Fruit fly (Drosophila melanogaster): Measurements from ENCODE around the gene Rubicon.

The Rubicon gene

DNA sequence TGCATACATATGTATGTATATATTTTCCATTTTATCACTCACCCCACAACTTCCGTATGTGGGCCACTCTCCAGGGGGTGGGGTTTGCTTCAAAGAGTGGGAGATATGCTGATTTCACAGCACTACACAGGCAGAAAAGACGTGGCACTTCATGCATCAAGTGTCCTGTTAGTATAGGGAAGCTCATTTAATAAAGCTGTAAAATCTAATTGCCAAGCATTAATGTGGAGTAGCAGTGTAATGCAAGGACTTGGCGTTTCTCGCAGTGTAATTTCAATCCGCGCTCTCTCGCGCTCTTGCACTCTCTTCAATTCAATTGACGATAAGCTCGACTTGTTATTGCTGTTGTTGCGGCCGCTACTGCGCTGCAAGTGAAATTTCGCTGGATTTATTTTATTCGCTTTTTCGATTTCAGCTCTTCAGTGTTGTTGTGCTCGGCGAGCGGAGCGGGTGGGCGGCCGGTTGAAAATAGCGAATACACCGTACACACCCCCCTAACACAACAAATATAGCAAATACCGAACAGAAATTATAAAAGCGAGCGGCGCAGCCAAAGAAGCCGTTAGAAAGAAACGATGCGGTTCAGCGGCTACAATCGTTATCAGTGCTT lies 32.5 kb downstream of the Rubicon start, which contains the start of gene Hexo2 (continued):
- TF ChIP-seq Jarid2 (GFP tag; optimal IDR thresholded peaks at IDR 0.05) = peak; percentile 57
- TF ChIP-seq Usf (GFP tag; optimal IDR thresholded peaks at IDR 0.05) = peak; percentile 63
- peak; percentile 34 for TF ChIP-seq bigmax (GFP tag; optimal IDR thresholded peaks at IDR 0.05)
- peak; percentile 95 for TF ChIP-seq CG1647 (GFP tag; optimal IDR thresholded peaks at IDR 0.05)
- TF ChIP-seq pzg (GFP tag; optimal IDR thresholded peaks at IDR 0.05) = peak; percentile 9
- peak; percentile 78 for TF ChIP-seq CG18619 (GFP tag; optimal IDR thresholded peaks at IDR 0.05)
- TF ChIP-seq CG17829 (tag; optimal IDR thresholded peaks at IDR 0.05) = peak; percentile 93
- no peak for TF ChIP-seq CG42726 (GFP tag; IDR thresholded peaks at IDR 0.05; ENCODE audit: partially characterized antibody)
- peak; percentile 82 for TF ChIP-seq CG9215 (GFP tag; IDR thresholded peaks at IDR 0.05)
- TF ChIP-seq CG15011 (GFP tag; optimal IDR thresholded peaks at IDR 0.05) = peak; percentile 73
- TF ChIP-seq stc (GFP tag; IDR thresholded peaks at IDR 0.05) = peak; percentile 96
- TF ChIP-seq danr (GFP tag; IDR thresholded peaks at IDR 0.05) = peak; percentile 91
- TF ChIP-seq CG4820 (GFP tag; optimal IDR thresholded peaks at IDR 0.05) = peak; percentile 96
- no peak for TF ChIP-seq hkb (optimal IDR thresholded peaks at IDR 0.05)
- TF ChIP-seq hkb (GFP tag; IDR thresholded peaks at IDR 0.05) = peak; percentile 96
- peak; percentile 91 for TF ChIP-seq CG30403 (GFP tag; optimal IDR thresholded peaks at IDR 0.05)
- peak; percentile 91 for TF ChIP-seq CG10209 (GFP tag; optimal IDR thresholded peaks at IDR 0.05)
- no peak for TF ChIP-seq pan (optimal IDR thresholded peaks at IDR 0.05)
- TF ChIP-seq pan (GFP tag; optimal IDR thresholded peaks at IDR 0.05 in 1 of 2, IDR thresholded peaks at IDR 0.05 in 1 of 2) = peak in 1 of 2 experiments; percentile 96
- TF ChIP-seq CG8924 (tag; optimal IDR thresholded peaks at IDR 0.05) = peak; percentile 89
- TF ChIP-seq BtbVII (GFP tag; optimal IDR thresholded peaks at IDR 0.05) = peak; percentile 77
- no peak for TF ChIP-seq vnd (GFP tag; IDR thresholded peaks at IDR 0.05; ENCODE audit: partially characterized antibody)
- peak; percentile 71 for TF ChIP-seq cwo (GFP tag; optimal IDR thresholded peaks at IDR 0.05)
- peak; percentile 35 for TF ChIP-seq Hand (GFP tag; optimal IDR thresholded peaks at IDR 0.05)
- TF ChIP-seq aop (GFP tag; IDR thresholded peaks at IDR 0.05) = peak; percentile 94
- TF ChIP-seq mirr (GFP tag; optimal IDR thresholded peaks at IDR 0.05) = peak; percentile 58
- TF ChIP-seq ash1 (GFP tag; optimal IDR thresholded peaks at IDR 0.05) = no peak
- peak; percentile 50 for TF ChIP-seq CTCF (GFP tag; optimal IDR thresholded peaks at IDR 0.05)
- peak; percentile 54; the same call in 1 of the 2 replicates for TF ChIP-seq ham (GFP tag; IDR thresholded peaks at IDR 0.05)
- TF ChIP-seq Chrac-16 (GFP tag; optimal IDR thresholded peaks at IDR 0.05) = peak; percentile 91
- TF ChIP-seq CG10431 (GFP tag; optimal IDR thresholded peaks at IDR 0.05) = peak; percentile 63
- TF ChIP-seq ab (GFP tag; optimal IDR thresholded peaks at IDR 0.05) = peak; percentile 88
- no peak; the same call in 1 of the 3 replicates for TF ChIP-seq CG3726 (GFP tag; IDR thresholded peaks at IDR 0.05)
- TF ChIP-seq Tbp (GFP tag; optimal IDR thresholded peaks at IDR 0.05) = no peak
- no peak for TF ChIP-seq Dref (GFP tag; IDR thresholded peaks at IDR 0.05)
- TF ChIP-seq CG34376 (GFP tag; optimal IDR thresholded peaks at IDR 0.05) = peak; percentile 40
- peak; percentile 90 for TF ChIP-seq CG8388 (GFP tag; optimal IDR thresholded peaks at IDR 0.05)
- TF ChIP-seq chn (GFP tag; optimal IDR thresholded peaks at IDR 0.05) = peak; percentile 94
- no peak for TF ChIP-seq CG6791 (GFP tag; IDR thresholded peaks at IDR 0.05; ENCODE audit: partially characterized antibody)
- peak; percentile 70 for TF ChIP-seq sima (GFP tag; optimal IDR thresholded peaks at IDR 0.05)
- TF ChIP-seq Oaz (GFP tag; IDR thresholded peaks at IDR 0.05) = peak; percentile 91
- peak; percentile 96 for TF ChIP-seq CG16863 (GFP tag; optimal IDR thresholded peaks at IDR 0.05)
- TF ChIP-seq da (GFP tag; optimal IDR thresholded peaks at IDR 0.05) = peak; percentile 85
- peak; percentile 81 for TF ChIP-seq caup (GFP tag; optimal IDR thresholded peaks at IDR 0.05; ENCODE audit: severe bottlenecking)
- TF ChIP-seq Ravus (GFP tag; IDR thresholded peaks at IDR 0.05) = peak; percentile 85
- TF ChIP-seq CG9876 (GFP tag; optimal IDR thresholded peaks at IDR 0.05) = peak; percentile 88
- TF ChIP-seq Awh (GFP tag; IDR thresholded peaks at IDR 0.05) = peak; percentile 96
- peak; percentile 8 for TF ChIP-seq CG9797 (GFP tag; optimal IDR thresholded peaks at IDR 0.05)
- TF ChIP-seq NC2β (GFP tag; optimal IDR thresholded peaks at IDR 0.05) = peak; percentile 93
- peak; percentile 72 for TF ChIP-seq CG15514 (GFP tag; optimal IDR thresholded peaks at IDR 0.05)
- no peak for TF ChIP-seq CG14860 (GFP tag; IDR thresholded peaks at IDR 0.05; ENCODE audit: partially characterized antibody)
